Fruit fly (Drosophila melanogaster) whole organism, embryonic: ENCODE results near the gene Smu1.

Experiments
- Blimp-1 ChIP-seq: fragments of 200-800 bp; sonication (Bioruptor generic); optimal IDR thresholded peaks from 3 replicates; lab custom pipeline; 2018; ENCODE audit warnings: missing biosample characterization, missing genetic modification characterization, mild to moderate bottlenecking, moderate library complexity, missing genetic modification reagents
- BtbVII ChIP-seq: fragments of 200-800 bp; sonication (Bioruptor generic); optimal IDR thresholded peaks from 3 replicates; lab custom pipeline; 2017; ENCODE audit warnings: missing biosample characterization, mild to moderate bottlenecking, missing genetic modification characterization
- CG10321 ChIP-seq: fragments of 200-800 bp; sonication (Bioruptor generic); IDR thresholded peaks from 2 replicates; pipeline ENCODE4 v1.3.6; 2022; ENCODE audit warnings: missing biosample characterization, missing genetic modification characterization
- CG11456 ChIP-seq: fragments of 200-800 bp; sonication (Bioruptor generic); IDR thresholded peaks from 3 replicates; pipeline ENCODE4 v1.3.6; 2022; ENCODE audit warnings: missing biosample characterization, missing genetic modification characterization
- CG12769 ChIP-seq: fragments of 200-800 bp; sonication (Bioruptor generic); optimal IDR thresholded peaks from 2 replicates; lab custom pipeline; 2019; ENCODE audit warnings: missing biosample characterization, mild to moderate bottlenecking, missing genetic modification characterization, moderate library complexity
- CG15269 ChIP-seq: fragments of 200-800 bp; sonication (Bioruptor generic); optimal IDR thresholded peaks from 2 replicates; lab custom pipeline; 2018; ENCODE audit warnings: missing biosample characterization, mild to moderate bottlenecking, missing genetic modification characterization, moderate library complexity
- CG17802 ChIP-seq: fragments of 200-800 bp; sonication (Bioruptor generic); optimal IDR thresholded peaks from 2 replicates; lab custom pipeline; 2018; ENCODE audit warnings: missing biosample characterization, mild to moderate bottlenecking, missing genetic modification characterization, moderate library complexity
- CG2678 ChIP-seq: fragments of 200-800 bp; sonication (Bioruptor generic); optimal IDR thresholded peaks from 3 replicates; lab custom pipeline; 2019; ENCODE audit warnings: missing biosample characterization, mild to moderate bottlenecking, missing genetic modification characterization, moderate library complexity
- CG33557 ChIP-seq: fragments of 200-800 bp; sonication (Bioruptor generic); optimal IDR thresholded peaks from 2 replicates; lab custom pipeline; 2019; ENCODE audit warnings: missing biosample characterization, mild to moderate bottlenecking, missing genetic modification characterization, moderate library complexity
- CG6854 ChIP-seq: fragments of 200-800 bp; sonication (Bioruptor generic); optimal IDR thresholded peaks from 3 replicates; lab custom pipeline; 2017; ENCODE audit warnings: missing biosample characterization, mild to moderate bottlenecking, missing genetic modification characterization
- CG8281 ChIP-seq: fragments of 200-800 bp; sonication (Bioruptor generic); optimal IDR thresholded peaks from 2 replicates; lab custom pipeline; 2018; ENCODE audit warnings: missing biosample characterization, mild to moderate bottlenecking, missing genetic modification characterization, moderate library complexity
- CG8478 ChIP-seq: fragments of >200 bp; optimal IDR thresholded peaks from 2 replicates; lab custom pipeline; 2018
- CG9437 ChIP-seq: fragments of 200-800 bp; sonication (Bioruptor generic); optimal IDR thresholded peaks from 2 replicates; lab custom pipeline; 2018; ENCODE audit warnings: missing biosample characterization, mild to moderate bottlenecking, missing genetic modification characterization
- Doc2 ChIP-seq: fragments of 200-800 bp; sonication (Bioruptor generic); IDR thresholded peaks from 2 replicates; pipeline ENCODE4 v1.3.6; 2022; ENCODE audit warnings: missing biosample characterization, missing genetic modification characterization
- Hsf ChIP-seq: fragments of 200-800 bp; sonication (Bioruptor generic); optimal IDR thresholded peaks from 3 replicates; lab custom pipeline; 2016; ENCODE audit warnings: missing biosample characterization, missing genetic modification characterization
- Lhr ChIP-seq: fragments of 200-800 bp; sonication (Bioruptor generic); optimal IDR thresholded peaks from 3 replicates; lab custom pipeline; 2017; ENCODE audit warnings: mild to moderate bottlenecking, missing biosample characterization, missing genetic modification reagents, missing genetic modification characterization
- Med ChIP-seq: fragments of 200-800 bp; sonication (Bioruptor generic); peaks from one replicate; lab custom pipeline; 2016; ENCODE audit warnings: missing biosample characterization, missing genetic modification characterization, mild to moderate bottlenecking, inconsistent platforms, moderate library complexity
- Oli ChIP-seq: fragments of 200-800 bp; sonication (Bioruptor generic); optimal IDR thresholded peaks from 2 replicates; lab custom pipeline; 2018; ENCODE audit warnings: missing biosample characterization, mild to moderate bottlenecking, missing genetic modification characterization, moderate library complexity
- Opbp ChIP-seq: fragments of 200-800 bp; sonication (Bioruptor generic); IDR thresholded peaks from 3 replicates; pipeline ENCODE4 v1.3.6; 2022; ENCODE audit warnings: missing biosample characterization, missing genetic modification characterization; ENCODE audit not compliant: partially characterized antibody
- Pdp1 ChIP-seq, 2 experiments: fragments of 200-800 bp; sonication (Bioruptor generic); optimal IDR thresholded peaks; 3 replicates each; lab custom pipeline; 2016; ENCODE audit warnings: missing biosample characterization in 2 of 2, missing genetic modification characterization in 2 of 2, mild to moderate bottlenecking in 1 of 2, moderate library complexity in 1 of 2
- abd-A ChIP-seq: fragments of 200-800 bp; sonication (Bioruptor generic); optimal IDR thresholded peaks from 3 replicates; lab custom pipeline; 2019; ENCODE audit warnings: missing biosample characterization, mild to moderate bottlenecking, missing genetic modification characterization, moderate library complexity
- caup ChIP-seq: fragments of 200-800 bp; sonication (Bioruptor generic); optimal IDR thresholded peaks from 3 replicates; lab custom pipeline; 2017; ENCODE audit warnings: missing biosample characterization, mild to moderate bottlenecking, missing genetic modification characterization, moderate library complexity; ENCODE audit not compliant: severe bottlenecking
- danr ChIP-seq: fragments of 200-800 bp; sonication (Bioruptor generic); IDR thresholded peaks from 2 replicates; pipeline ENCODE4 v1.3.6; 2022; ENCODE audit warnings: missing biosample characterization, missing genetic modification characterization
- dati ChIP-seq: fragments of 200-800 bp; sonication (Bioruptor generic); IDR thresholded peaks from 2 replicates; pipeline ENCODE4 v1.3.6; 2022; ENCODE audit warnings: missing biosample characterization, missing genetic modification characterization
- eve ChIP-seq, 2 experiments: fragments of >200 bp; optimal IDR thresholded peaks; 2 replicates each; lab custom pipeline; 2017; ENCODE audit warnings: missing biosample characterization in 2 of 2, missing genetic modification characterization in 2 of 2
- exex ChIP-seq: fragments of 200-800 bp; sonication (Bioruptor generic); optimal IDR thresholded peaks from 4 replicates; lab custom pipeline; 2018; ENCODE audit warnings: missing biosample characterization, mild to moderate bottlenecking, missing genetic modification characterization, moderate library complexity
- ftz-f1 ChIP-seq: fragments of 200-800 bp; sonication (Bioruptor generic); optimal IDR thresholded peaks from 2 replicates; lab custom pipeline; 2016; ENCODE audit warnings: missing biosample characterization, missing genetic modification characterization
- grn ChIP-seq: fragments of 200-800 bp; sonication (Bioruptor generic); optimal IDR thresholded peaks from 3 replicates; lab custom pipeline; 2017; ENCODE audit warnings: missing biosample characterization, missing genetic modification characterization
- ham ChIP-seq: fragments of 200-800 bp; sonication (Bioruptor generic); IDR thresholded peaks from 2 replicates; pipeline ENCODE4 v1.3.6; 2022; ENCODE audit warnings: missing biosample characterization, missing genetic modification characterization
- jumu ChIP-seq: fragments of 200-800 bp; sonication (Bioruptor generic); optimal IDR thresholded peaks from 3 replicates; lab custom pipeline; 2016; ENCODE audit warnings: missing biosample characterization, missing genetic modification characterization
- kni ChIP-seq: fragments of 200-800 bp; sonication (Bioruptor generic); optimal IDR thresholded peaks from 3 replicates; lab custom pipeline; 2017; ENCODE audit warnings: mild to moderate bottlenecking, missing biosample characterization, missing genetic modification reagents, missing genetic modification characterization
- lab ChIP-seq: fragments of 200-800 bp; sonication (Bioruptor generic); optimal IDR thresholded peaks from 3 replicates; lab custom pipeline; 2017; ENCODE audit warnings: missing biosample characterization, missing genetic modification characterization, mild to moderate bottlenecking, moderate library complexity, missing genetic modification reagents
- mirr ChIP-seq: fragments of 200-800 bp; sonication (Bioruptor generic); optimal IDR thresholded peaks from 3 replicates; lab custom pipeline; 2018; ENCODE audit warnings: missing biosample characterization, mild to moderate bottlenecking, missing genetic modification characterization
- nom ChIP-seq: fragments of 200-800 bp; sonication (Bioruptor generic); optimal IDR thresholded peaks from 2 replicates; lab custom pipeline; 2017; ENCODE audit warnings: missing biosample characterization, missing genetic modification characterization, mild to moderate bottlenecking, moderate library complexity, missing genetic modification reagents
- oc ChIP-seq: fragments of 200-800 bp; sonication (Bioruptor generic); optimal IDR thresholded peaks from 2 replicates; lab custom pipeline; 2018; ENCODE audit warnings: missing biosample characterization, mild to moderate bottlenecking, missing genetic modification characterization, moderate library complexity
- pho ChIP-seq: fragments of 200-800 bp; sonication (Bioruptor generic); optimal IDR thresholded peaks from 2 replicates; lab custom pipeline; 2016; ENCODE audit warnings: missing biosample characterization, missing genetic modification characterization
- phol ChIP-seq: fragments of 200-800 bp; sonication (Bioruptor generic); optimal IDR thresholded peaks from 3 replicates; lab custom pipeline; 2018; ENCODE audit warnings: missing biosample characterization, mild to moderate bottlenecking, missing genetic modification characterization, moderate library complexity
- repo ChIP-seq: fragments of 200-800 bp; sonication (Bioruptor generic); optimal IDR thresholded peaks from 2 replicates; lab custom pipeline; 2016; ENCODE audit warnings: missing biosample characterization, missing genetic modification characterization
- salm ChIP-seq: fragments of 200-800 bp; sonication (Bioruptor generic); optimal IDR thresholded peaks from 2 replicates; lab custom pipeline; 2018; ENCODE audit warnings: missing biosample characterization, mild to moderate bottlenecking, missing genetic modification characterization
- sd ChIP-seq: fragments of 200-800 bp; sonication (Bioruptor generic); optimal IDR thresholded peaks from 3 replicates; lab custom pipeline; 2018; ENCODE audit warnings: missing biosample characterization, mild to moderate bottlenecking, missing genetic modification characterization, moderate library complexity
- sens ChIP-seq: fragments of 200-800 bp; sonication (Bioruptor generic); peaks from one replicate; lab custom pipeline; 2016; ENCODE audit warnings: missing biosample characterization, missing genetic modification characterization
- sisA ChIP-seq: fragments of 200-800 bp; sonication (Bioruptor generic); IDR thresholded peaks from 2 replicates; pipeline ENCODE4 v1.3.6; 2022; ENCODE audit warnings: missing biosample characterization, missing genetic modification characterization
- slp2 ChIP-seq: fragments of 200-800 bp; sonication (Bioruptor generic); optimal IDR thresholded peaks from 2 replicates; lab custom pipeline; 2016; ENCODE audit warnings: missing biosample characterization, missing genetic modification characterization
- so ChIP-seq: fragments of 200-800 bp; sonication (Bioruptor generic); IDR thresholded peaks from 3 replicates; pipeline ENCODE4 v1.3.6; 2022; ENCODE audit warnings: missing biosample characterization, missing genetic modification characterization
- sr ChIP-seq: fragments of 200-800 bp; sonication (Bioruptor generic); IDR thresholded peaks from 3 replicates; pipeline ENCODE4 v1.3.6; 2022; ENCODE audit warnings: missing biosample characterization, missing genetic modification characterization
- sug ChIP-seq: fragments of 200-800 bp; optimal IDR thresholded peaks from 2 replicates; lab custom pipeline; 2019; ENCODE audit warnings: missing biosample characterization, mild to moderate bottlenecking, missing genetic modification characterization, moderate library complexity

The Smu1 gene

dm6 chr3R:18995556-18996272 lies 14.6 kb upstream of the Smu1 start (continued):
- TF ChIP-seq Hsf (GFP tag; lab: Kevin White, UChicago) = peak; percentile 70
- TF ChIP-seq CG10321 (GFP tag; lab: Robert Waterston, UW) = peak; percentile 56; the same call in 1 of the 2 replicates
- peak; percentile 67 for TF ChIP-seq CG9437 (GFP tag; lab: Kevin White, UChicago)

DNA sequence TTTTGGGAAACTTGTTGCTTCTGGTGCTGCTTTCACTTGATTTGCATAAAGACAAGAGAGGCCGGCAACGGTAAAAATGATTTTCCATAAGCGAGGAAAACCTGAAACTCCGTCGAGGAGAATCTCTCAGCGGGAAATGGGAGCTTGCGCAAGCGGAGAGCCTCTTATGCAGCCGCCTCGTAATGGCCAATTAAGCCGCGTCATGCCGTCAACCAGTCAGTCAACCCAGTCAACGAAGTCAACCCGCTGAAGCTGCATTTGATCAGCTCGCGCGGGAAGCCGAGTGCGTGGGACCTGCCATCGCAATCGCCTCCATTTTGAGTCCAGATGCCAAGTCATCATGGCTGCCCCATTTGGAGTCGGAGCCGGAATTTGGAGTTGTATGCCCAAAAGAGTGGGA lies 12.0 kb upstream of the Smu1 start:
- TF ChIP-seq CG8281 (peak; percentile 81), Lhr (GFP tag; lab: Kevin White, UChicago) (no peak), dati (no peak), sr (peak; percentile 65; the same call in 2 of the 3 replicates), Oli (tag; lab: Kevin White, UChicago) (no peak), Opbp (GFP tag; lab: Robert Waterston, UW) (0 out of 3 replicates have a peak, but pooled peaks have one; percentile 14), CG6854 (GFP tag; lab: Kevin White, UChicago) (no peak), CG33557 (no peak), CG2678 (no peak), sens (GFP tag; lab: Kevin White, UChicago) (no peak), nom (no peak), pho (no peak), kni (GFP tag; lab: Kevin White, UChicago) (peak; percentile 59), CG8478 (lab: Kevin White, UChicago) (no peak), repo (GFP tag; lab: Kevin White, UChicago) (no peak), BtbVII (no peak), Blimp-1 (GFP tag; lab: Kevin White, UChicago) (peak; percentile 53), ftz-f1 (GFP tag; lab: Kevin White, UChicago) (no peak), sisA (GFP tag; lab: Robert Waterston, UW) (no peak), Doc2 (GFP tag; lab: Robert Waterston, UW) (no peak), phol (no peak), oc (tag; lab: Kevin White, UChicago) (peak; percentile 8), jumu (no peak), Pdp1 (GFP tag; optimal IDR thresholded peaks at IDR 0.05; lab: Kevin White, UChicago) (peak in 1 of 2 experiments; percentile 51), abd-A (peak; percentile 43), CG17802 (no peak), danr (GFP tag; lab: Robert Waterston, UW) (no peak), ham (GFP tag; lab: Robert Waterston, UW) (no peak)

dm6 chr3R:18991721-18992120 lies 10.6 kb upstream of the Smu1 start:
- TF ChIP-seq lab (GFP tag; lab: Kevin White, UChicago) = peak; percentile 35
- peak in 1 of 2 experiments; percentile 86 for TF ChIP-seq Pdp1 (GFP tag; optimal IDR thresholded peaks at IDR 0.05; lab: Kevin White, UChicago)
- no peak for TF ChIP-seq CG11456 (GFP tag; lab: Robert Waterston, UW)
- peak; percentile 89 for TF ChIP-seq mirr (GFP tag; lab: Kevin White, UChicago)
- TF ChIP-seq slp2 (GFP tag; lab: Kevin White, UChicago) = no peak
- TF ChIP-seq Med = peak; percentile 19
- peak; percentile 58 for TF ChIP-seq grn (GFP tag; lab: Kevin White, UChicago)
- TF ChIP-seq sd (tag; lab: Kevin White, UChicago) = peak; percentile 76
- TF ChIP-seq eve (GFP tag; optimal IDR thresholded peaks at IDR 0.05; lab: Kevin White, UChicago) = no peak
- TF ChIP-seq exex (tag; lab: Kevin White, UChicago) = peak; percentile 44
- peak; percentile 2 for TF ChIP-seq caup (GFP tag; lab: Kevin White, UChicago)
- TF ChIP-seq CG8281 = peak; percentile 21
- TF ChIP-seq sug (tag; lab: Kevin White, UChicago) = peak; percentile 66
- no peak for TF ChIP-seq CG15269 (tag; lab: Kevin White, UChicago)
- peak; percentile 3 for TF ChIP-seq CG12769
- peak; percentile 51; the same call in 1 of the 3 replicates for TF ChIP-seq so
- TF ChIP-seq salm (tag; lab: Kevin White, UChicago) = peak; percentile 15
